Worm (Caenorhabditis elegans): ENCODE results near the gene tsp-2.

tsp-2 gene

DNA sequence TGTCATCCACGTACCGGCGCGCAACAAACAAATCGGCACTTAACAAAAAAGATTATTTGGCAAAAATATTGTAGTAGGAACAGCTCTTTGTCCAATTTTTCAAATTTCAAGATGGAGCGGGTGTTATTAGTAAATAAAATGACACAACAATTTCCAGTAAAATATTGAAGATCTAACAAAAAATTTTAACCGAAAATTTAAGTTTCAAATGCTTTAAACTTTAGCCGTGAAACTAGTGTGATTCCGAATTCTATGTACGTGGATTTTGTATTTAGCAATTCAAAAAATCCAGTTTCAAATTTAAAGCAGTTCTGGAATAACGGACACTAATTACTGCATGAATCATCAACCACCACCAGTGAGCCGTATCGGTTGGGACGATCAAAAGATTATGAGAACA, 35.0 kb downstream of the tsp-2 start, which contains the start of gene snb-5:
snb-5 (plus strand) TSS at position 301 of the 400 bp plus-strand sequence.
- TF ChIP-seq repo-1 (tag; optimal IDR thresholded peaks at IDR 0.05) (no peak), cebp-2 (GFP tag; IDR thresholded peaks at IDR 0.05) (no peak), ets-4 (GFP tag; optimal IDR thresholded peaks at IDR 0.05) (no peak), B0035.1 (tag; optimal IDR thresholded peaks at IDR 0.05) (no peak), attf-5 (GFP tag; optimal IDR thresholded peaks at IDR 0.05) (no peak), ceh-100 (GFP tag; IDR thresholded peaks at IDR 0.05) (no peak), madf-8 (GFP tag; conservative IDR thresholded peaks at IDR 0.05) (no peak), fkh-3 (tag; optimal IDR thresholded peaks at IDR 0.05) (no peak), egrh-3 (GFP tag; IDR thresholded peaks at IDR 0.05) (no peak), efl-1 (GFP tag; optimal IDR thresholded peaks at IDR 0.05) (no peak), snpc-1.1 (tag; optimal IDR thresholded peaks at IDR 0.05; ENCODE audit: insufficient read depth) (no peak), let-526 (GFP tag; IDR thresholded peaks at IDR 0.05) (no peak)

DNA sequence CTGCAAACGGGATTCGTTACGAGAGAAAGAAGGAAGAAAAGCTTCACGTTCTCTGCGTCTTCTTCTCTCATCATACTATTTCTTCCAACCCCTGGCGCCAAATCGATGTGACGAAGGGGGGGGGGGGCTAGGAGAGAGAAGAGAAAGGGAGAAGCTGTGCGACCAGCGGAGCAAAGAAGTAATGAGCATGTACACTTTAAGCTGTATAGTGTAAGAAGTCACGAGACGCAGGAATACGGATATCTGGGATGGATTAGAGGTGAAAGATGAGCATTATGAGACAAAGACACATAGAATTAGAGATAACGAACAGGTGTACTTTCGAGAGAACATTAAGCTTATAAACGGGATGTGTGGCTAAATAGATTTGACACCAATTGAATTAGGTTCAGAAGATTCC, 36.0 kb downstream of the tsp-2 start:
- TF ChIP-seq K12H6.12 (tag; optimal IDR thresholded peaks at IDR 0.05): peak; percentile 65
- no peak for TF ChIP-seq F55B11.4 (tag; optimal IDR thresholded peaks at IDR 0.05; ENCODE audit: borderline replicate concordance, insufficient read depth)

DNA sequence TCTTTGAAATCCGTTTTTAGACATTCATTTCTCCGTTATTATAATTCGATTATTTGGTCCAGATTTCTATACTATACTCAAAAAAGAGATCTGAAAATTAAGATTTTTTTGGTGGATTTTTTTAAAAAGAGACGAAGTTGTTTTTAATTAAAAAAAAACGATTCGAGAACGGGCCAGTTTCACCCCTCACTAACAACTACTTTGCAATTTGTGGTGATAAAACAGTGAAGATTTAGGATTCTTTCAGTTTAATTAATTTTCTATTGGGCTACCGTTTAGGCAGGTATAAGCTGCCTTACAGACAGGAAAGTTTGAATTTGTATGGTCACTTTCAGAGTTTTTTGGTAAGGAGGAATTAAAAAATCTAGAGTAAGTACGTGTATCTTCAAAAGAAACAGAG, 36.6 kb downstream of the tsp-2 start, which contains the start of gene unc-36:
unc-36 (minus strand) TSS at position 101 of the 400 bp plus-strand sequence.
- TF ChIP-seq sdz-38 (tag; optimal IDR thresholded peaks at IDR 0.05) (no peak), nhr-27 (tag; optimal IDR thresholded peaks at IDR 0.05) (no peak), fkh-3 (tag; optimal IDR thresholded peaks at IDR 0.05) (no peak), ztf-22 (GFP tag; optimal IDR thresholded peaks at IDR 0.05) (no peak), T26A5.8 (tag; optimal IDR thresholded peaks at IDR 0.05) (no peak), rcor-1 (GFP tag; IDR thresholded peaks at IDR 0.05) (no peak), egl-44 (GFP tag; IDR thresholded peaks at IDR 0.05) (no peak), ztf-26 (tag; optimal IDR thresholded peaks at IDR 0.05) (no peak), C17E4.6 (GFP tag; IDR thresholded peaks at IDR 0.05) (no peak), pha-4 (tag; optimal IDR thresholded peaks at IDR 0.05) (no peak), bed-1 (GFP tag; IDR thresholded peaks at IDR 0.05) (no peak), xnd-1 (tag; optimal IDR thresholded peaks at IDR 0.05) (no peak), atf-7 (tag; optimal IDR thresholded peaks at IDR 0.05) (no peak), sea-2 (GFP tag; IDR thresholded peaks at IDR 0.05) (no peak), tlf-1 (GFP tag; optimal IDR thresholded peaks at IDR 0.05) (no peak), attf-6 (GFP tag; IDR thresholded peaks at IDR 0.05) (no peak), unc-62 (GFP tag; optimal IDR thresholded peaks at IDR 0.05) (no peak), dpl-1 (GFP tag; optimal IDR thresholded peaks at IDR 0.05) (no peak), F10E7.11 (tag; optimal IDR thresholded peaks at IDR 0.05) (no peak), attf-5 (GFP tag; optimal IDR thresholded peaks at IDR 0.05) (no peak)

DNA sequence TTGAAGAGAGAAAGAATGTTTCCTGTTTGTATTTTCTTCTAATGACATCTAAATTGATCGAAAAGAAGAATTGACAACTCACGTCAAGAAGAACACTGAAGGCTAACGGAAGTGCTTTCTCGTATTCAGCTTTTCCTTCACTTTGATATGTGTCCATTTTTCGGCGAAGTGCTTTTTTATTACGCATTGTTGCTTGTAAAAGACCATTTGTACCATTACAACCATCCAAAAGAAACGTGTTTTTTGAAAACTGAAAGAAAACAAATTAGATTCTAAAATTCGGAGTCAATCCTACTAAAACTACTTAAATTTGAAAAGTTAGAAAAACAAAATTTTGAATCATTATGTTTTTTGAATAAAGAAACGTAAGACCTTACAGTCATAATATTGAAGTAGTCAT, 38.7 kb downstream of the tsp-2 start:
- no peak for TF ChIP-seq nhr-179 (tag; optimal IDR thresholded peaks at IDR 0.05)
- TF ChIP-seq repo-1 (tag; optimal IDR thresholded peaks at IDR 0.05): no peak
- TF ChIP-seq lir-1 (GFP tag; conservative IDR thresholded peaks at IDR 0.05): no peak
- no peak for TF ChIP-seq mcd-1 (GFP tag; IDR thresholded peaks at IDR 0.05)
- no peak for TF ChIP-seq lag-1 (GFP tag; IDR thresholded peaks at IDR 0.05)
- TF ChIP-seq C17E4.6 (GFP tag; IDR thresholded peaks at IDR 0.05): no peak
- TF ChIP-seq rcor-1 (GFP tag; IDR thresholded peaks at IDR 0.05): no peak
- TF ChIP-seq madf-8 (GFP tag; conservative IDR thresholded peaks at IDR 0.05): no peak
- no peak for TF ChIP-seq dpl-1 (GFP tag; optimal IDR thresholded peaks at IDR 0.05)
- TF ChIP-seq B0261.1 (tag; optimal IDR thresholded peaks at IDR 0.05): no peak
- no peak for TF ChIP-seq snpc-1.1 (tag; optimal IDR thresholded peaks at IDR 0.05; ENCODE audit: insufficient read depth)
- TF ChIP-seq unc-130 (GFP tag; optimal IDR thresholded peaks at IDR 0.05): no peak
- TF ChIP-seq atf-7 (tag; optimal IDR thresholded peaks at IDR 0.05): no peak
- no peak for TF ChIP-seq ceh-27 (GFP tag; optimal IDR thresholded peaks at IDR 0.05)
- no peak for TF ChIP-seq tbp1 (GFP tag; optimal IDR thresholded peaks at IDR 0.05)
- no peak for TF ChIP-seq hrde-1 (tag; optimal IDR thresholded peaks at IDR 0.05; ENCODE audit: borderline replicate concordance)
- TF ChIP-seq ztf-26 (tag; optimal IDR thresholded peaks at IDR 0.05): no peak
- no peak for TF ChIP-seq Y53G8AR.9 (GFP tag; conservative IDR thresholded peaks at IDR 0.05)

Data from whole organism, young adult.